Worm (Caenorhabditis elegans) whole organism, L1 larva: ENCODE results near the gene snap-29.

Experiments used
- Y116A8C.19 ChIP-seq: sonication (generic microtip); optimal IDR thresholded peaks from 2 replicates; lab custom pipeline; 2016; ENCODE audit warnings: missing compliant biosample characterization, missing genetic modification characterization, borderline replicate concordance
- ceh-82 ChIP-seq, 3 experiments: fragments of 150-350 bp in 1 of 3; sonication (generic microtip) in 2 of 3; optimal IDR thresholded peaks; 2 replicates each; lab custom pipeline; 2014 to 2017; ENCODE audit warnings: missing biosample characterization in 3 of 3, missing genetic modification characterization in 3 of 3
- efl-1 ChIP-seq, 4 experiments: fragments of 150-350 bp; optimal IDR thresholded peaks in 3 of 4; peaks in 1 of 4; 1 replicate in 1 of 4; 2 replicates in 3 of 4; lab custom pipeline; 2014; ENCODE audit warnings: missing biosample characterization in 2 of 4, missing genetic modification characterization in 2 of 4, missing genetic modification reagents in 2 of 4
- fos-1 ChIP-seq: fragments of 150-350 bp; optimal IDR thresholded peaks from 2 replicates; lab custom pipeline; 2014; ENCODE audit warnings: missing biosample characterization, missing genetic modification characterization
- grh-1 ChIP-seq: fragments of 200-800 bp; sonication (Bioruptor generic); IDR thresholded peaks from 2 replicates; pipeline ENCODE4 v1.3.6; 2022; ENCODE audit warnings: missing genetic modification reagents, missing genetic modification characterization, missing compliant biosample characterization
- nhr-12 ChIP-seq: sonication (generic microtip); optimal IDR thresholded peaks from 2 replicates; lab custom pipeline; 2017; ENCODE audit warnings: missing biosample characterization, missing genetic modification characterization
- nhr-237 ChIP-seq: fragments of 150-350 bp; optimal IDR thresholded peaks from 2 replicates; lab custom pipeline; 2014; ENCODE audit warnings: missing biosample characterization, missing genetic modification characterization
- nhr-76 ChIP-seq: sonication (generic microtip); optimal IDR thresholded peaks from 2 replicates; lab custom pipeline; 2017; ENCODE audit warnings: missing biosample characterization, missing genetic modification characterization
- pqm-1 ChIP-seq: sonication (generic microtip); optimal IDR thresholded peaks from 3 replicates; lab custom pipeline; 2017; ENCODE audit warnings: missing biosample characterization, missing genetic modification characterization
- unc-130 ChIP-seq: fragments of 150-350 bp; optimal IDR thresholded peaks from 2 replicates; lab custom pipeline; 2017; ENCODE audit warnings: missing biosample characterization, missing genetic modification characterization, inconsistent platforms
- ztf-4 ChIP-seq: fragments of 150-350 bp; optimal IDR thresholded peaks from 2 replicates; lab custom pipeline; 2014; ENCODE audit warnings: missing biosample characterization, missing genetic modification characterization

ce11 chrIII:8770243-8770642, 5.8 kb upstream of the snap-29 start:
- TF ChIP-seq Y116A8C.19 (no peak), grh-1 (peak; percentile 88), nhr-76 (tag; lab: Kevin White, UChicago) (no peak), fos-1 (tag; lab: Kevin White, UChicago) (no peak), unc-130 (tag; lab: Kevin White, UChicago) (no peak), nhr-12 (no peak), ztf-4 (no peak), ceh-82 (tag; optimal IDR thresholded peaks at IDR 0.05; lab: Kevin White, UChicago) (no peak), nhr-237 (tag; lab: Kevin White, UChicago) (no peak), efl-1 (optimal IDR thresholded peaks at IDR 0.05; lab: Kevin White, UChicago) (no peak), efl-1 (GFP tag; optimal IDR thresholded peaks at IDR 0.05 in 1 of 2; lab: Kevin White, UChicago) (no peak), pqm-1 (tag; lab: Kevin White, UChicago) (no peak)
